Comparison of ENCODE assay signal across 5 fruit fly cellular contexts in the genomic region with DNA sequence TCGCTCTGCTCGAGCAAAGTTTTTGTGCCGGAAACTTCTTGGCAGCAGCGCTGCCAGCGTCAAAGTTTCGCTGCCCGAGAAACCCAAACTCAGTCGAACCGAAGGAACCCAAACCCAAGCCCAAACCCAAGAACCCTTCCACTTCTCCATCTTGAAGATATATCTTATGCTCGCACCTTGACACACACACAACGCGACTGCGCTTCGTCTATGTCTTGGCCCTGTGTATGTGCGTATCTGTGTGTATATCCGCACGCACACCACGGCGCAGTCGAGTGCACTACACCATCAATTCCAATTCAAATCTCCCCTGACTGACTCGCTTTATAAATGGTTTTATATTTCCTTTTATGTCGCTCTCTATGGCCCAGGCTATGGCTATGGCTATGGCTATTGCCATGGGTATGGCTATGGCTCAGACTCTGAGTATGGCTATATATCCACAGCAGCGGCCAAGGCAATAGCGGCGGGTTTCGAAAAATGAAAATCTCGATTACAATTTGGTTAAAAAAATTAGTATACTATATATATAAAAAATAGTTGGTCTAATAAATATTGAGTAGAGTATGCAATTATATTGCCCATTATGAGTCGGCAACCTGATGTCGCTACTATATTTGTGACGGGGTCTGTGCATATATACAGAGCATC.
A peak's percentile ranks its signal among the peaks of the same experiment; 100 is the strongest.
TF ChIP-seq lines count a peak whose summit lies in the region.

No protein-coding gene starts in this region.

- peak; percentile 54 for TF ChIP-seq CTCF in whole organism, embryonic (GFP tag; optimal IDR thresholded peaks at IDR 0.05; lab: Kevin White, UChicago)

TF ChIP-seq in whole organism, adult, 20 proteins besides CTCF, POLR2A, EP300 and RAD21 (continues in another document):
- TF ChIP-seq kay (GFP tag; lab: Kevin White, UChicago; ENCODE audit: borderline replicate concordance) (peak; percentile 32), CG1620 (GFP tag; optimal IDR thresholded peaks at IDR 0.05; lab: Kevin White, UChicago) (no peak), cnc (optimal IDR thresholded peaks at IDR 0.05; lab: Kevin White, UChicago) (no peak), CG5204 (GFP tag; optimal IDR thresholded peaks at IDR 0.05; lab: Kevin White, UChicago) (peak; percentile 31), bab1 (GFP tag; optimal IDR thresholded peaks at IDR 0.05; lab: Kevin White, UChicago) (no peak), ovo (GFP tag; optimal IDR thresholded peaks at IDR 0.05; lab: Kevin White, UChicago) (no peak), Crg-1 (GFP tag; optimal IDR thresholded peaks at IDR 0.05; lab: Kevin White, UChicago) (no peak), cic (GFP tag; optimal IDR thresholded peaks at IDR 0.05; lab: Kevin White, UChicago) (no peak), toe (GFP tag; optimal IDR thresholded peaks at IDR 0.05; lab: Kevin White, UChicago) (no peak), CG7045 (GFP tag; optimal IDR thresholded peaks at IDR 0.05; lab: Kevin White, UChicago) (peak; percentile 63), CG33017 (tag; optimal IDR thresholded peaks at IDR 0.05; lab: Kevin White, UChicago) (peak; percentile 58), Clk (GFP tag; optimal IDR thresholded peaks at IDR 0.05; lab: Kevin White, UChicago) (no peak), pad (GFP tag; optimal IDR thresholded peaks at IDR 0.05; lab: Kevin White, UChicago) (peak; percentile 11), CG12768 (GFP tag; optimal IDR thresholded peaks at IDR 0.05; lab: Kevin White, UChicago) (peak; percentile 51), CG11617 (GFP tag; optimal IDR thresholded peaks at IDR 0.05; lab: Kevin White, UChicago) (no peak), Mnt (GFP tag; optimal IDR thresholded peaks at IDR 0.05; lab: Kevin White, UChicago) (no peak), CG7101 (tag; optimal IDR thresholded peaks at IDR 0.05; lab: Kevin White, UChicago) (peak; percentile 58)

TF ChIP-seq in whole organism, embryonic, 481 proteins besides CTCF, POLR2A, EP300 and RAD21 (continues in another document):
- TF ChIP-seq CG6254 (GFP tag; optimal IDR thresholded peaks at IDR 0.05; lab: Kevin White, UChicago) (peak; percentile 96), B-H1 (GFP tag; IDR thresholded peaks at IDR 0.05; lab: Robert Waterston, UW) (peak; percentile 92), usp (GFP tag; optimal IDR thresholded peaks at IDR 0.05; lab: Kevin White, UChicago) (no peak), NC2β (GFP tag; optimal IDR thresholded peaks at IDR 0.05; lab: Kevin White, UChicago) (peak; percentile 66), BEAF-32 (GFP tag; optimal IDR thresholded peaks at IDR 0.05; lab: Kevin White, UChicago) (peak; percentile 9), h (optimal IDR thresholded peaks at IDR 0.05; lab: Kevin White, UChicago) (no peak), trem (tag; optimal IDR thresholded peaks at IDR 0.05; lab: Kevin White, UChicago) (peak; percentile 95), wdn (GFP tag; IDR thresholded peaks at IDR 0.05; lab: Robert Waterston, UW) (peak; percentile 94), CG3847 (GFP tag; IDR thresholded peaks at IDR 0.05; lab: Robert Waterston, UW) (peak; percentile 92), ind (GFP tag; optimal IDR thresholded peaks at IDR 0.05; lab: Kevin White, UChicago) (peak; percentile 93), fu2 (GFP tag; optimal IDR thresholded peaks at IDR 0.05; lab: Kevin White, UChicago) (no peak), YL-1 (GFP tag; optimal IDR thresholded peaks at IDR 0.05; lab: Kevin White, UChicago) (peak; percentile 90), knrl (GFP tag; IDR thresholded peaks at IDR 0.05; lab: Robert Waterston, UW; ENCODE audit: partially characterized antibody) (no peak), TFAM (GFP tag; optimal IDR thresholded peaks at IDR 0.05; lab: Kevin White, UChicago) (peak; percentile 82), Oaz (GFP tag; IDR thresholded peaks at IDR 0.05; lab: Robert Waterston, UW) (peak; percentile 88), vnd (GFP tag; IDR thresholded peaks at IDR 0.05; lab: Robert Waterston, UW; ENCODE audit: partially characterized antibody) (no peak), PHDP (tag; optimal IDR thresholded peaks at IDR 0.05; lab: Kevin White, UChicago) (peak; percentile 96)

TF ChIP-seq in whole organism, prepupa, 60 proteins besides CTCF, POLR2A, EP300 and RAD21 (continues in another document):
- TF ChIP-seq CG3032 (tag; optimal IDR thresholded peaks at IDR 0.05; lab: Kevin White, UChicago), result peak; percentile 98
- peak; percentile 95 for TF ChIP-seq achi (GFP tag; optimal IDR thresholded peaks at IDR 0.05; lab: Kevin White, UChicago)
- TF ChIP-seq eg (GFP tag; IDR thresholded peaks at IDR 0.05; lab: Robert Waterston, UW), result peak; percentile 96
- no peak for TF ChIP-seq Met (GFP tag; optimal IDR thresholded peaks at IDR 0.05; lab: Kevin White, UChicago)
- TF ChIP-seq CG10631 (GFP tag; optimal IDR thresholded peaks at IDR 0.05; lab: Kevin White, UChicago), result peak; percentile 96
- TF ChIP-seq fd85E (GFP tag; optimal IDR thresholded peaks at IDR 0.05; lab: Kevin White, UChicago), result peak; percentile 78
- peak; percentile 94 for TF ChIP-seq CG16779 (tag; optimal IDR thresholded peaks at IDR 0.05; lab: Kevin White, UChicago)
- TF ChIP-seq Eip75B (GFP tag; optimal IDR thresholded peaks at IDR 0.05; lab: Kevin White, UChicago), result peak; percentile 89
- peak; percentile 92 for TF ChIP-seq Lpt (GFP tag; optimal IDR thresholded peaks at IDR 0.05; lab: Kevin White, UChicago)
- peak; percentile 93 for TF ChIP-seq Gug (GFP tag; IDR thresholded peaks at IDR 0.05; lab: Robert Waterston, UW)
- peak; percentile 71 for TF ChIP-seq Smox (GFP tag; optimal IDR thresholded peaks at IDR 0.05; lab: Kevin White, UChicago)
- TF ChIP-seq dsx (GFP tag; optimal IDR thresholded peaks at IDR 0.05; lab: Kevin White, UChicago; ENCODE audit: poor library complexity, severe bottlenecking), result peak; percentile 96
- peak; percentile 93 for TF ChIP-seq CG8632 (GFP tag; optimal IDR thresholded peaks at IDR 0.05; lab: Kevin White, UChicago)
- TF ChIP-seq Sox14 (GFP tag; optimal IDR thresholded peaks at IDR 0.05; lab: Kevin White, UChicago), result peak; percentile 83
- TF ChIP-seq Sox15 (GFP tag; optimal IDR thresholded peaks at IDR 0.05; lab: Kevin White, UChicago), result peak; percentile 83
- peak; percentile 69 for TF ChIP-seq Eip93F (GFP tag; optimal IDR thresholded peaks at IDR 0.05; lab: Kevin White, UChicago)
- peak; percentile 72 for TF ChIP-seq Sox102F (GFP tag; optimal IDR thresholded peaks at IDR 0.05; lab: Kevin White, UChicago)

TF ChIP-seq in whole organism, pupa, 21 proteins besides CTCF, POLR2A, EP300 and RAD21 (continues in another document):
- peak; percentile 95 for TF ChIP-seq Pif1B (GFP tag; optimal IDR thresholded peaks at IDR 0.05; lab: Kevin White, UChicago)
- TF ChIP-seq Ets98B (GFP tag; IDR thresholded peaks at IDR 0.05; lab: Robert Waterston, UW), result peak; percentile 96
- TF ChIP-seq gl (tag; optimal IDR thresholded peaks at IDR 0.05; lab: Kevin White, UChicago), result peak; percentile 95
- peak; percentile 97 for TF ChIP-seq CG14655 (GFP tag; optimal IDR thresholded peaks at IDR 0.05; lab: Kevin White, UChicago)
- TF ChIP-seq CG32121 (GFP tag; IDR thresholded peaks at IDR 0.05; lab: Robert Waterston, UW), result peak; percentile 95
- TF ChIP-seq rn (GFP tag; IDR thresholded peaks at IDR 0.05; lab: Robert Waterston, UW), result peak; percentile 92
- TF ChIP-seq Snoo (tag; optimal IDR thresholded peaks at IDR 0.05; lab: Kevin White, UChicago), result peak; percentile 90
- TF ChIP-seq CG34367 (tag; optimal IDR thresholded peaks at IDR 0.05; lab: Kevin White, UChicago), result peak; percentile 95
- TF ChIP-seq CG4496 (GFP tag; IDR thresholded peaks at IDR 0.05; lab: Robert Waterston, UW), result peak; percentile 96
- peak; percentile 45 for TF ChIP-seq EcR (GFP tag; optimal IDR thresholded peaks at IDR 0.05; lab: Kevin White, UChicago)
- peak; percentile 98 for TF ChIP-seq CG8159 (tag; optimal IDR thresholded peaks at IDR 0.05; lab: Kevin White, UChicago)
- peak; percentile 99 for TF ChIP-seq CG9948 (tag; optimal IDR thresholded peaks at IDR 0.05; lab: Kevin White, UChicago)
- TF ChIP-seq CG8301 (tag; optimal IDR thresholded peaks at IDR 0.05; lab: Kevin White, UChicago), result peak; percentile 94
- TF ChIP-seq CG13204 (GFP tag; optimal IDR thresholded peaks at IDR 0.05; lab: Kevin White, UChicago), result peak; percentile 94
- TF ChIP-seq CG10348 (GFP tag; IDR thresholded peaks at IDR 0.05; lab: Robert Waterston, UW), result peak; percentile 78
- TF ChIP-seq fd96Ca (GFP tag; IDR thresholded peaks at IDR 0.05; lab: Robert Waterston, UW), result peak; percentile 97
- TF ChIP-seq Pif1A (GFP tag; optimal IDR thresholded peaks at IDR 0.05; lab: Kevin White, UChicago), result peak; percentile 91
- peak; percentile 95 for TF ChIP-seq CG12605 (GFP tag; IDR thresholded peaks at IDR 0.05; lab: Robert Waterston, UW)
- TF ChIP-seq D1 (tag; optimal IDR thresholded peaks at IDR 0.05; lab: Kevin White, UChicago), result no peak

TF ChIP-seq in whole organism, wandering third instar larva, 38 proteins besides CTCF, POLR2A, EP300 and RAD21 (continues in another document):
- peak; percentile 78 for TF ChIP-seq sage (GFP tag; optimal IDR thresholded peaks at IDR 0.05; lab: Kevin White, UChicago)
- peak; percentile 56 for TF ChIP-seq CG32264 (GFP tag; optimal IDR thresholded peaks at IDR 0.05; lab: Kevin White, UChicago)
- peak; percentile 86 for TF ChIP-seq sv (GFP tag; optimal IDR thresholded peaks at IDR 0.05; lab: Kevin White, UChicago)
- no peak for TF ChIP-seq Hnf4 (GFP tag; optimal IDR thresholded peaks at IDR 0.05; lab: Kevin White, UChicago)
- TF ChIP-seq fru (GFP tag; optimal IDR thresholded peaks at IDR 0.05; lab: Kevin White, UChicago), result peak; percentile 79
- peak; percentile 67 for TF ChIP-seq br (GFP tag; optimal IDR thresholded peaks at IDR 0.05; lab: Kevin White, UChicago)
- TF ChIP-seq psq (GFP tag; optimal IDR thresholded peaks at IDR 0.05; lab: Kevin White, UChicago), result peak; percentile 82
- peak; percentile 82 for TF ChIP-seq Rel (GFP tag; optimal IDR thresholded peaks at IDR 0.05; lab: Kevin White, UChicago)
- TF ChIP-seq Rel (tag; optimal IDR thresholded peaks at IDR 0.05; lab: Kevin White, UChicago), result no peak
- peak; percentile 9 for TF ChIP-seq dsf (GFP tag; optimal IDR thresholded peaks at IDR 0.05; lab: Kevin White, UChicago; ENCODE audit: borderline replicate concordance)
- TF ChIP-seq OdsH (GFP tag; optimal IDR thresholded peaks at IDR 0.05; lab: Kevin White, UChicago), result peak; percentile 84
- TF ChIP-seq Abd-B (GFP tag; optimal IDR thresholded peaks at IDR 0.05; lab: Kevin White, UChicago), result no peak
- TF ChIP-seq Jra (GFP tag; optimal IDR thresholded peaks at IDR 0.05; lab: Kevin White, UChicago), result peak; percentile 37
- TF ChIP-seq rgr (GFP tag; optimal IDR thresholded peaks at IDR 0.05; lab: Kevin White, UChicago), result peak; percentile 85
- peak; percentile 88 for TF ChIP-seq Sp1 (GFP tag; optimal IDR thresholded peaks at IDR 0.05; lab: Kevin White, UChicago)
- TF ChIP-seq HLH106 (tag; optimal IDR thresholded peaks at IDR 0.05; lab: Kevin White, UChicago), result peak; percentile 90
- TF ChIP-seq Dif (GFP tag; optimal IDR thresholded peaks at IDR 0.05; lab: Kevin White, UChicago; ENCODE audit: partially characterized antibody), result no peak
- no peak for TF ChIP-seq dl (GFP tag; optimal IDR thresholded peaks at IDR 0.05; lab: Kevin White, UChicago; ENCODE audit: insufficient read depth in 1 of 2, partially characterized antibody in 2 of 2)
- no peak for TF ChIP-seq Dfd (GFP tag; optimal IDR thresholded peaks at IDR 0.05; lab: Kevin White, UChicago)
- TF ChIP-seq lola (GFP tag; optimal IDR thresholded peaks at IDR 0.05; lab: Kevin White, UChicago), result no peak
